Fruit fly (Drosophila melanogaster) whole organism, embryonic: ENCODE measurements around the gene CG33124.

Experiments used
- Adf1 ChIP-seq: fragments of 200-800 bp; sonication (Bioruptor generic); IDR thresholded peaks from 2 replicates; pipeline ENCODE4 v1.3.6; 2022; ENCODE audit warnings: missing biosample characterization, missing genetic modification characterization
- B-H2 ChIP-seq: fragments of 200-800 bp; sonication (Bioruptor generic); optimal IDR thresholded peaks from 2 replicates; lab custom pipeline; 2018; ENCODE audit warnings: missing biosample characterization, mild to moderate bottlenecking, missing genetic modification characterization
- BEAF-32 ChIP-seq: fragments of 200-800 bp; sonication (Bioruptor generic); optimal IDR thresholded peaks from 3 replicates; lab custom pipeline; 2017; ENCODE audit warnings: missing biosample characterization, missing genetic modification characterization, mild to moderate bottlenecking, moderate library complexity, missing genetic modification reagents
- CG10147 ChIP-seq: fragments of 200-800 bp; sonication (Bioruptor generic); optimal IDR thresholded peaks from 2 replicates; lab custom pipeline; 2019; ENCODE audit warnings: missing biosample characterization, mild to moderate bottlenecking, missing genetic modification characterization, moderate library complexity
- CG1024 ChIP-seq: fragments of 200-800 bp; sonication (Bioruptor generic); IDR thresholded peaks from 2 replicates; pipeline ENCODE4 v1.3.6; 2022; ENCODE audit warnings: missing biosample characterization, missing genetic modification characterization
- CG10267 ChIP-seq: fragments of 200-800 bp; sonication (Bioruptor generic); optimal IDR thresholded peaks from 2 replicates; lab custom pipeline; 2018; ENCODE audit warnings: missing biosample characterization, mild to moderate bottlenecking, missing genetic modification characterization, moderate library complexity
- CG10431 ChIP-seq: fragments of 200-800 bp; sonication (Bioruptor generic); optimal IDR thresholded peaks from 3 replicates; lab custom pipeline; 2018; ENCODE audit warnings: missing biosample characterization, mild to moderate bottlenecking, missing genetic modification characterization
- CG10543 ChIP-seq: fragments of 200-800 bp; sonication (Bioruptor generic); optimal IDR thresholded peaks from 3 replicates; lab custom pipeline; 2017; ENCODE audit warnings: missing biosample characterization, mild to moderate bottlenecking, missing genetic modification characterization, moderate library complexity
- CG10979 ChIP-seq: fragments of 200-800 bp; sonication (Bioruptor generic); optimal IDR thresholded peaks from 2 replicates; lab custom pipeline; 2018; ENCODE audit warnings: missing biosample characterization, mild to moderate bottlenecking, missing genetic modification characterization, moderate library complexity
- CG14710 ChIP-seq: fragments of 200-800 bp; sonication (Bioruptor generic); optimal IDR thresholded peaks from 3 replicates; lab custom pipeline; 2019; ENCODE audit warnings: missing biosample characterization, mild to moderate bottlenecking, missing genetic modification characterization, moderate library complexity
- CG1603 ChIP-seq: fragments of 200-800 bp; sonication (Bioruptor generic); optimal IDR thresholded peaks from 2 replicates; lab custom pipeline; 2019; ENCODE audit warnings: missing biosample characterization, mild to moderate bottlenecking, missing genetic modification characterization, moderate library complexity
- CG17361 ChIP-seq: fragments of 200-800 bp; sonication (Bioruptor generic); IDR thresholded peaks from 3 replicates; pipeline ENCODE4 v1.3.6; 2022; ENCODE audit warnings: missing biosample characterization, missing genetic modification characterization
- CG17912 ChIP-seq: fragments of 200-800 bp; sonication (Bioruptor generic); optimal IDR thresholded peaks from 2 replicates; lab custom pipeline; 2018; ENCODE audit warnings: missing biosample characterization, mild to moderate bottlenecking, missing genetic modification characterization
- CG2202 ChIP-seq: fragments of 200-800 bp; sonication (Bioruptor generic); optimal IDR thresholded peaks from 2 replicates; lab custom pipeline; 2018; ENCODE audit warnings: missing biosample characterization, mild to moderate bottlenecking, missing genetic modification characterization
- CG2712 ChIP-seq: fragments of 200-800 bp; optimal IDR thresholded peaks from 3 replicates; lab custom pipeline; 2019; ENCODE audit warnings: missing biosample characterization, mild to moderate bottlenecking, missing genetic modification characterization, moderate library complexity
- CG32767 ChIP-seq: fragments of 200-800 bp; sonication (Bioruptor generic); IDR thresholded peaks from 2 replicates; pipeline ENCODE4 v1.3.6; 2022; ENCODE audit warnings: missing biosample characterization, missing genetic modification characterization
- CG34422 ChIP-seq: fragments of 200-800 bp; sonication (Bioruptor generic); IDR thresholded peaks from 3 replicates; pipeline ENCODE4 v1.3.6; 2022; ENCODE audit warnings: missing biosample characterization, missing genetic modification characterization
- CG6791 ChIP-seq: fragments of 200-800 bp; sonication (Bioruptor generic); IDR thresholded peaks from 3 replicates; pipeline ENCODE4 v1.3.6; 2022; ENCODE audit warnings: missing biosample characterization, missing genetic modification characterization; ENCODE audit not compliant: partially characterized antibody
- CG8281 ChIP-seq: fragments of 200-800 bp; sonication (Bioruptor generic); optimal IDR thresholded peaks from 2 replicates; lab custom pipeline; 2018; ENCODE audit warnings: missing biosample characterization, mild to moderate bottlenecking, missing genetic modification characterization, moderate library complexity
- CG8765 ChIP-seq: fragments of 200-800 bp; sonication (Bioruptor generic); IDR thresholded peaks from 2 replicates; pipeline ENCODE4 v1.3.6; 2022; ENCODE audit warnings: missing biosample characterization, missing genetic modification characterization
- CTCF ChIP-seq: fragments of 200-800 bp; sonication (Bioruptor generic); optimal IDR thresholded peaks from 2 replicates; lab custom pipeline; 2017; ENCODE audit warnings: missing biosample characterization, mild to moderate bottlenecking, missing genetic modification characterization, moderate library complexity
- Dip3 ChIP-seq: fragments of 200-800 bp; sonication (Bioruptor generic); optimal IDR thresholded peaks from 3 replicates; lab custom pipeline; 2016; ENCODE audit warnings: missing biosample characterization, missing genetic modification characterization
- Dp ChIP-seq: fragments of 200-800 bp; sonication (Bioruptor generic); optimal IDR thresholded peaks from 2 replicates; lab custom pipeline; 2018; ENCODE audit warnings: missing biosample characterization, mild to moderate bottlenecking, missing genetic modification characterization, moderate library complexity
- Elba2 ChIP-seq: fragments of 200-800 bp; sonication (Bioruptor generic); optimal IDR thresholded peaks from 3 replicates; lab custom pipeline; 2016; ENCODE audit warnings: missing biosample characterization, missing genetic modification characterization
- Ets97D ChIP-seq: fragments of 200-800 bp; sonication (Bioruptor generic); optimal IDR thresholded peaks from 3 replicates; lab custom pipeline; 2016; ENCODE audit warnings: missing biosample characterization, missing genetic modification characterization
- Hey ChIP-seq: fragments of 200-800 bp; sonication (Bioruptor generic); optimal IDR thresholded peaks from 3 replicates; lab custom pipeline; 2018; ENCODE audit warnings: missing biosample characterization, mild to moderate bottlenecking, missing genetic modification characterization
- Max ChIP-seq: fragments of 200-800 bp; sonication (Bioruptor generic); optimal IDR thresholded peaks from 2 replicates; lab custom pipeline; 2016; ENCODE audit warnings: missing biosample characterization, mild to moderate bottlenecking, missing genetic modification characterization
- Mes4 ChIP-seq: fragments of 200-800 bp; sonication (Bioruptor generic); optimal IDR thresholded peaks from 2 replicates; lab custom pipeline; 2016; ENCODE audit warnings: missing biosample characterization, missing genetic modification characterization
- Myb ChIP-seq: fragments of 200-800 bp; sonication (Bioruptor generic); optimal IDR thresholded peaks from 2 replicates; lab custom pipeline; 2016; ENCODE audit warnings: missing biosample characterization, missing genetic modification characterization
- Oli ChIP-seq: fragments of 200-800 bp; sonication (Bioruptor generic); optimal IDR thresholded peaks from 2 replicates; lab custom pipeline; 2018; ENCODE audit warnings: missing biosample characterization, mild to moderate bottlenecking, missing genetic modification characterization, moderate library complexity
- Stat92E ChIP-seq, 3 experiments: fragments of >200 bp in 2 of 3; fragments of 200-800 bp in 1 of 3; sonication (Bioruptor generic) in 1 of 3; optimal IDR thresholded peaks; 2 replicates each; lab custom pipeline; 2017 to 2019; ENCODE audit warnings: missing biosample characterization in 3 of 3, missing genetic modification characterization in 3 of 3, mild to moderate bottlenecking in 1 of 3, moderate library complexity in 1 of 3
- ab ChIP-seq: fragments of 200-800 bp; sonication (Bioruptor generic); optimal IDR thresholded peaks from 2 replicates; lab custom pipeline; 2016; ENCODE audit warnings: missing biosample characterization, missing genetic modification characterization
- amos ChIP-seq: fragments of 200-800 bp; sonication (Bioruptor generic); IDR thresholded peaks from 2 replicates; pipeline ENCODE4 v1.3.6; 2022; ENCODE audit warnings: missing biosample characterization, missing genetic modification characterization; ENCODE audit not compliant: partially characterized antibody
- bigmax ChIP-seq: fragments of 200-800 bp; sonication (Bioruptor generic); optimal IDR thresholded peaks from 2 replicates; lab custom pipeline; 2018; ENCODE audit warnings: missing biosample characterization, mild to moderate bottlenecking, missing genetic modification characterization
- cg ChIP-seq: fragments of 200-800 bp; sonication (Bioruptor generic); optimal IDR thresholded peaks from 3 replicates; lab custom pipeline; 2019; ENCODE audit warnings: missing biosample characterization, mild to moderate bottlenecking, missing genetic modification characterization, moderate library complexity
- chinmo ChIP-seq: fragments of 200-800 bp; sonication (Bioruptor generic); IDR thresholded peaks from 4 replicates; pipeline ENCODE4 v1.3.6; 2022; ENCODE audit warnings: missing biosample characterization, missing genetic modification characterization; ENCODE audit not compliant: partially characterized antibody
- dm ChIP-seq: fragments of 200-800 bp; sonication (Bioruptor generic); optimal IDR thresholded peaks from 3 replicates; lab custom pipeline; 2016; ENCODE audit warnings: missing biosample characterization, missing genetic modification characterization
- eyg ChIP-seq: fragments of 200-800 bp; sonication (Bioruptor generic); optimal IDR thresholded peaks from 3 replicates; lab custom pipeline; 2016; ENCODE audit warnings: missing biosample characterization, missing genetic modification characterization
- gro ChIP-seq: fragments of 200-800 bp; sonication (Bioruptor generic); optimal IDR thresholded peaks from 2 replicates; lab custom pipeline; 2016; ENCODE audit warnings: missing biosample characterization, missing genetic modification characterization
- her ChIP-seq: fragments of 200-800 bp; sonication (Bioruptor generic); optimal IDR thresholded peaks from 2 replicates; lab custom pipeline; 2016; ENCODE audit warnings: missing biosample characterization, missing genetic modification characterization
- ind ChIP-seq: fragments of 200-800 bp; sonication (Bioruptor generic); optimal IDR thresholded peaks from 3 replicates; lab custom pipeline; 2016; ENCODE audit warnings: missing biosample characterization, missing genetic modification characterization
- lbe ChIP-seq: fragments of 200-800 bp; sonication (Bioruptor generic); optimal IDR thresholded peaks from 2 replicates; lab custom pipeline; 2016; ENCODE audit warnings: missing biosample characterization, mild to moderate bottlenecking, missing genetic modification characterization
- luna ChIP-seq: fragments of 200-800 bp; sonication (Bioruptor generic); optimal IDR thresholded peaks from 2 replicates; lab custom pipeline; 2016; ENCODE audit warnings: missing biosample characterization, missing genetic modification characterization
- nau ChIP-seq: fragments of 200-800 bp; sonication (Bioruptor generic); optimal IDR thresholded peaks from 3 replicates; lab custom pipeline; 2017; ENCODE audit warnings: missing biosample characterization, mild to moderate bottlenecking, missing genetic modification characterization, missing genetic modification reagents
- pum ChIP-seq: fragments of 200-800 bp; sonication (Bioruptor generic); optimal IDR thresholded peaks from 2 replicates; lab custom pipeline; 2016; ENCODE audit warnings: missing biosample characterization, missing genetic modification characterization
- repo ChIP-seq: fragments of 200-800 bp; sonication (Bioruptor generic); optimal IDR thresholded peaks from 2 replicates; lab custom pipeline; 2016; ENCODE audit warnings: missing biosample characterization, missing genetic modification characterization
- seq ChIP-seq: fragments of 200-800 bp; sonication (Bioruptor generic); IDR thresholded peaks from 2 replicates; pipeline ENCODE4 v1.3.6; 2022; ENCODE audit warnings: missing biosample characterization, missing genetic modification characterization
- slbo ChIP-seq: fragments of 200-800 bp; sonication (Bioruptor generic); IDR thresholded peaks from 2 replicates; pipeline ENCODE4 v1.3.6; 2022; ENCODE audit warnings: missing biosample characterization, missing genetic modification characterization
- stwl ChIP-seq: fragments of 200-800 bp; sonication (Bioruptor generic); optimal IDR thresholded peaks from 3 replicates; lab custom pipeline; 2018; ENCODE audit warnings: missing biosample characterization, mild to moderate bottlenecking, missing genetic modification characterization, moderate library complexity
- yki ChIP-seq: fragments of >200 bp; optimal IDR thresholded peaks from 3 replicates; lab custom pipeline; 2018

CG33124 gene

dm6 chr2L:2220573-2221332 lies 11.9 kb upstream of the CG33124 start, which contains the start of gene papi (continued):
- TF ChIP-seq CG32767 (GFP tag; lab: Robert Waterston, UW) = no peak
- peak; percentile 22 for TF ChIP-seq luna (GFP tag; lab: Kevin White, UChicago)
- TF ChIP-seq CG17912 = no peak
- TF ChIP-seq slbo (GFP tag; lab: Robert Waterston, UW) = no peak
- no peak for TF ChIP-seq nau (GFP tag; lab: Kevin White, UChicago)
- no peak for TF ChIP-seq ind
- TF ChIP-seq Myb (GFP tag; lab: Kevin White, UChicago) = peak; percentile 98
- TF ChIP-seq gro = peak; percentile 31
- no peak; the same call in 1 of the 2 replicates for TF ChIP-seq amos (GFP tag; lab: Robert Waterston, UW)
- no peak for TF ChIP-seq CG8281
- peak; percentile 53 for TF ChIP-seq B-H2 (GFP tag; lab: Kevin White, UChicago)
- peak; percentile 27 for TF ChIP-seq Dp (GFP tag; lab: Kevin White, UChicago)
- TF ChIP-seq cg (GFP tag; lab: Kevin White, UChicago) = peak; percentile 13
- TF ChIP-seq eyg (GFP tag; lab: Kevin White, UChicago) = no peak
- no peak for TF ChIP-seq CG17361
- peak; percentile 22 for TF ChIP-seq CG10431
- TF ChIP-seq CTCF (GFP tag; lab: Kevin White, UChicago) = no peak
- no peak for TF ChIP-seq Mes4 (GFP tag; lab: Kevin White, UChicago)
- TF ChIP-seq dm (GFP tag; lab: Kevin White, UChicago) = peak; percentile 67
- peak; percentile 20 for TF ChIP-seq BEAF-32 (GFP tag; lab: Kevin White, UChicago)
- no peak for TF ChIP-seq Stat92E (GFP tag; optimal IDR thresholded peaks at IDR 0.05; lab: Kevin White, UChicago)
- peak; percentile 78 for TF ChIP-seq Elba2 (GFP tag; lab: Kevin White, UChicago)
- TF ChIP-seq CG34422 (GFP tag; lab: Robert Waterston, UW) = peak; percentile 61; the same call in 2 of the 3 replicates
- no peak for TF ChIP-seq bigmax (GFP tag; lab: Kevin White, UChicago)
- TF ChIP-seq CG6791 (GFP tag; lab: Robert Waterston, UW) = 0 out of 3 replicates have a peak, but pooled peaks have one; percentile 21
- TF ChIP-seq ab (GFP tag; lab: Kevin White, UChicago) = no peak
- no peak for TF ChIP-seq seq (GFP tag; lab: Robert Waterston, UW)
- TF ChIP-seq yki = no peak
- TF ChIP-seq stwl (tag; lab: Kevin White, UChicago) = peak; percentile 46
- TF ChIP-seq CG10147 (GFP tag; lab: Kevin White, UChicago) = peak; percentile 32
- TF ChIP-seq Ets97D (GFP tag; lab: Kevin White, UChicago) = peak; percentile 31
- TF ChIP-seq CG2202 = no peak
- TF ChIP-seq chinmo = 0 out of 4 replicates have a peak, but pooled peaks have one; percentile 58
- TF ChIP-seq Adf1 = no peak
- TF ChIP-seq Dip3 (GFP tag; lab: Kevin White, UChicago) = no peak
- TF ChIP-seq repo (GFP tag; lab: Kevin White, UChicago) = no peak
- no peak for TF ChIP-seq Oli (tag; lab: Kevin White, UChicago)
- no peak for TF ChIP-seq CG10979 (tag; lab: Kevin White, UChicago)
- peak; percentile 69 for TF ChIP-seq Max (GFP tag; lab: Kevin White, UChicago)
- TF ChIP-seq Hey = no peak
- TF ChIP-seq CG8765 = no peak
- TF ChIP-seq CG1024 = no peak
- peak; percentile 68 for TF ChIP-seq CG14710 (tag; lab: Kevin White, UChicago)
- peak; percentile 91 for TF ChIP-seq CG10267 (tag; lab: Kevin White, UChicago)
- peak; percentile 38 for TF ChIP-seq CG10543
- peak; percentile 28 for TF ChIP-seq her (GFP tag; lab: Kevin White, UChicago)
- TF ChIP-seq pum = no peak
- TF ChIP-seq CG2712 (tag; lab: Kevin White, UChicago) = no peak
- peak; percentile 34 for TF ChIP-seq CG1603 (tag; lab: Kevin White, UChicago)
- peak; percentile 31 for TF ChIP-seq lbe (GFP tag; lab: Kevin White, UChicago)
